Fruit fly (Drosophila melanogaster) whole organism, embryonic: Measurements from ENCODE around the gene CG14803.
A peak's percentile ranks its signal among the peaks of the same experiment; 100 is the strongest.

Experiments
- Ada2b ChIP-seq: fragments of 200-800 bp; sonication (Bioruptor generic); IDR thresholded peaks from 2 replicates; pipeline ENCODE4 v1.3.6; 2022; ENCODE audit warnings: missing biosample characterization, missing genetic modification characterization
- Antp ChIP-seq: fragments of 200-800 bp; sonication (Bioruptor generic); optimal IDR thresholded peaks from 3 replicates; lab custom pipeline; 2016; ENCODE audit warnings: missing biosample characterization, missing genetic modification characterization
- Bteb2 ChIP-seq: fragments of 200-800 bp; sonication (Bioruptor generic); optimal IDR thresholded peaks from 2 replicates; lab custom pipeline; 2016; ENCODE audit warnings: missing biosample characterization, missing genetic modification characterization
- CG10147 ChIP-seq: fragments of 200-800 bp; sonication (Bioruptor generic); optimal IDR thresholded peaks from 2 replicates; lab custom pipeline; 2019; ENCODE audit warnings: missing biosample characterization, mild to moderate bottlenecking, missing genetic modification characterization, moderate library complexity
- CG10979 ChIP-seq: fragments of 200-800 bp; sonication (Bioruptor generic); optimal IDR thresholded peaks from 2 replicates; lab custom pipeline; 2018; ENCODE audit warnings: missing biosample characterization, mild to moderate bottlenecking, missing genetic modification characterization, moderate library complexity
- CG11247 ChIP-seq: fragments of 200-800 bp; sonication (Bioruptor generic); IDR thresholded peaks from 2 replicates; pipeline ENCODE4 v1.3.6; 2022; ENCODE audit warnings: missing biosample characterization, missing genetic modification characterization
- CG12744 ChIP-seq: fragments of 200-800 bp; sonication (Bioruptor generic); optimal IDR thresholded peaks from 2 replicates; lab custom pipeline; 2016; ENCODE audit warnings: missing biosample characterization, missing genetic modification characterization
- CG15514 ChIP-seq: fragments of 200-800 bp; sonication (Bioruptor generic); optimal IDR thresholded peaks from 3 replicates; lab custom pipeline; 2017; ENCODE audit warnings: missing biosample characterization, missing genetic modification characterization, mild to moderate bottlenecking, moderate library complexity, missing genetic modification reagents
- CG17912 ChIP-seq: fragments of 200-800 bp; sonication (Bioruptor generic); optimal IDR thresholded peaks from 2 replicates; lab custom pipeline; 2018; ENCODE audit warnings: missing biosample characterization, mild to moderate bottlenecking, missing genetic modification characterization
- CG18476 ChIP-seq: fragments of 200-800 bp; sonication (Bioruptor generic); optimal IDR thresholded peaks from 2 replicates; lab custom pipeline; 2016; ENCODE audit warnings: missing biosample characterization, mild to moderate bottlenecking, missing genetic modification characterization
- CG30020 ChIP-seq: fragments of 200-800 bp; optimal IDR thresholded peaks from 2 replicates; lab custom pipeline; 2019; ENCODE audit warnings: missing biosample characterization, mild to moderate bottlenecking, missing genetic modification characterization, moderate library complexity
- CG3995 ChIP-seq: fragments of 200-800 bp; sonication (Bioruptor generic); optimal IDR thresholded peaks from 3 replicates; lab custom pipeline; 2016; ENCODE audit warnings: missing biosample characterization, missing genetic modification characterization
- CG4328 ChIP-seq: fragments of 200-800 bp; sonication (Bioruptor generic); optimal IDR thresholded peaks from 3 replicates; lab custom pipeline; 2017; ENCODE audit warnings: missing biosample characterization, missing genetic modification reagents, missing genetic modification characterization
- CG4424 ChIP-seq: fragments of 200-800 bp; sonication (Bioruptor generic); optimal IDR thresholded peaks from 3 replicates; lab custom pipeline; 2016; ENCODE audit warnings: missing biosample characterization, missing genetic modification characterization
- CG5245 ChIP-seq: fragments of 200-800 bp; sonication (Bioruptor generic); optimal IDR thresholded peaks from 3 replicates; lab custom pipeline; 2016; ENCODE audit warnings: missing biosample characterization, missing genetic modification characterization
- CG6254 ChIP-seq: fragments of 200-800 bp; sonication (Bioruptor generic); optimal IDR thresholded peaks from 3 replicates; lab custom pipeline; 2017; ENCODE audit warnings: mild to moderate bottlenecking, missing biosample characterization, missing genetic modification reagents, missing genetic modification characterization
- CG9215 ChIP-seq: fragments of 200-800 bp; sonication (Bioruptor generic); IDR thresholded peaks from 2 replicates; pipeline ENCODE4 v1.3.6; 2022; ENCODE audit warnings: missing biosample characterization, missing genetic modification characterization
- CG9817 ChIP-seq: fragments of 200-800 bp; sonication (Bioruptor generic); optimal IDR thresholded peaks from 2 replicates; lab custom pipeline; 2018; ENCODE audit warnings: missing biosample characterization, mild to moderate bottlenecking, missing genetic modification characterization, moderate library complexity
- CG9876 ChIP-seq: fragments of 200-800 bp; sonication (Bioruptor generic); optimal IDR thresholded peaks from 2 replicates; lab custom pipeline; 2016; ENCODE audit warnings: missing biosample characterization, missing genetic modification characterization
- Dad ChIP-seq: fragments of 200-800 bp; sonication (Bioruptor generic); optimal IDR thresholded peaks from 3 replicates; lab custom pipeline; 2016; ENCODE audit warnings: missing biosample characterization, missing genetic modification characterization
- E2f1 ChIP-seq: fragments of 200-800 bp; sonication (Bioruptor generic); IDR thresholded peaks from 2 replicates; pipeline ENCODE4 v1.3.6; 2022; ENCODE audit warnings: missing biosample characterization, missing genetic modification characterization
- ERR ChIP-seq: fragments of 200-800 bp; sonication (Bioruptor generic); optimal IDR thresholded peaks from 2 replicates; lab custom pipeline; 2016; ENCODE audit warnings: missing biosample characterization, missing genetic modification characterization
- Fer2 ChIP-seq: fragments of 200-800 bp; sonication (Bioruptor generic); optimal IDR thresholded peaks from 2 replicates; lab custom pipeline; 2018; ENCODE audit warnings: missing biosample characterization, mild to moderate bottlenecking, missing genetic modification characterization, moderate library complexity
- HLHmδ ChIP-seq: fragments of 200-800 bp; sonication (Bioruptor generic); optimal IDR thresholded peaks from 2 replicates; lab custom pipeline; 2018; ENCODE audit warnings: missing biosample characterization, mild to moderate bottlenecking, missing genetic modification characterization, moderate library complexity
- Jarid2 ChIP-seq: fragments of 200-800 bp; sonication (Bioruptor generic); optimal IDR thresholded peaks from 3 replicates; lab custom pipeline; 2017; ENCODE audit warnings: mild to moderate bottlenecking, missing biosample characterization, missing genetic modification reagents, missing genetic modification characterization
- Kr ChIP-seq: fragments of 200-800 bp; sonication (Bioruptor generic); optimal IDR thresholded peaks from 2 replicates; lab custom pipeline; 2017; ENCODE audit warnings: missing biosample characterization, mild to moderate bottlenecking, missing genetic modification characterization
- PHDP ChIP-seq: fragments of 200-800 bp; sonication (Bioruptor generic); optimal IDR thresholded peaks from 3 replicates; lab custom pipeline; 2018; ENCODE audit warnings: missing biosample characterization, mild to moderate bottlenecking, missing genetic modification characterization, moderate library complexity
- Sox102F ChIP-seq: fragments of 200-800 bp; sonication (Bioruptor generic); optimal IDR thresholded peaks from 2 replicates; lab custom pipeline; 2018; ENCODE audit warnings: missing biosample characterization, mild to moderate bottlenecking, missing genetic modification characterization, moderate library complexity
- Spps ChIP-seq: fragments of 200-800 bp; sonication (Bioruptor generic); optimal IDR thresholded peaks from 2 replicates; lab custom pipeline; 2018; ENCODE audit warnings: missing biosample characterization, mild to moderate bottlenecking, missing genetic modification characterization
- Ssrp ChIP-seq: fragments of 200-800 bp; sonication (Bioruptor generic); optimal IDR thresholded peaks from 2 replicates; lab custom pipeline; 2018; ENCODE audit warnings: missing biosample characterization, mild to moderate bottlenecking, missing genetic modification characterization, moderate library complexity
- Xbp1 ChIP-seq: fragments of 200-800 bp; sonication (Bioruptor generic); optimal IDR thresholded peaks from 3 replicates; lab custom pipeline; 2016; ENCODE audit warnings: missing biosample characterization, mild to moderate bottlenecking, missing genetic modification characterization
- ara ChIP-seq: fragments of 200-800 bp; sonication (Bioruptor generic); IDR thresholded peaks from 2 replicates; pipeline ENCODE4 v1.3.6; 2022; ENCODE audit warnings: missing biosample characterization, missing genetic modification characterization
- btn ChIP-seq: fragments of 200-800 bp; sonication (Bioruptor generic); optimal IDR thresholded peaks from 2 replicates; lab custom pipeline; 2016; ENCODE audit warnings: missing biosample characterization, missing genetic modification characterization
- cad ChIP-seq: fragments of >200 bp; optimal IDR thresholded peaks from 2 replicates; lab custom pipeline; 2017; ENCODE audit warnings: missing biosample characterization, missing genetic modification characterization
- cato ChIP-seq: fragments of 200-800 bp; sonication (Bioruptor generic); optimal IDR thresholded peaks from 2 replicates; lab custom pipeline; 2016; ENCODE audit warnings: missing biosample characterization, missing genetic modification characterization, borderline replicate concordance
- da ChIP-seq: fragments of 200-800 bp; sonication (Bioruptor generic); optimal IDR thresholded peaks from 2 replicates; lab custom pipeline; 2016; ENCODE audit warnings: missing biosample characterization, missing genetic modification characterization
- gem ChIP-seq: fragments of 200-800 bp; sonication (Bioruptor generic); optimal IDR thresholded peaks from 2 replicates; lab custom pipeline; 2019; ENCODE audit warnings: missing biosample characterization, mild to moderate bottlenecking, missing genetic modification characterization, moderate library complexity
- gsb ChIP-seq: fragments of 200-800 bp; sonication (Bioruptor generic); IDR thresholded peaks from 2 replicates; pipeline ENCODE4 v1.3.6; 2022; ENCODE audit warnings: missing biosample characterization, missing genetic modification characterization
- ham ChIP-seq: fragments of 200-800 bp; sonication (Bioruptor generic); IDR thresholded peaks from 2 replicates; pipeline ENCODE4 v1.3.6; 2022; ENCODE audit warnings: missing biosample characterization, missing genetic modification characterization
- hb ChIP-seq: fragments of 200-800 bp; sonication (Bioruptor generic); IDR thresholded peaks from 3 replicates; pipeline ENCODE4 v1.3.6; 2022; ENCODE audit warnings: missing biosample characterization, missing genetic modification characterization; ENCODE audit not compliant: partially characterized antibody
- jumu ChIP-seq: fragments of 200-800 bp; sonication (Bioruptor generic); optimal IDR thresholded peaks from 3 replicates; lab custom pipeline; 2016; ENCODE audit warnings: missing biosample characterization, missing genetic modification characterization
- kah ChIP-seq: fragments of 200-800 bp; sonication (Bioruptor generic); optimal IDR thresholded peaks from 2 replicates; lab custom pipeline; 2018; ENCODE audit warnings: missing biosample characterization, mild to moderate bottlenecking, missing genetic modification characterization
- lmd ChIP-seq: fragments of 200-800 bp; sonication (Bioruptor generic); IDR thresholded peaks from 2 replicates; pipeline ENCODE4 v1.3.6; 2022; ENCODE audit warnings: missing biosample characterization, missing genetic modification characterization
- mld ChIP-seq: fragments of 200-800 bp; sonication (Bioruptor generic); IDR thresholded peaks from 3 replicates; pipeline ENCODE4 v1.3.6; 2022; ENCODE audit warnings: missing biosample characterization, missing genetic modification characterization; ENCODE audit not compliant: partially characterized antibody
- repo ChIP-seq: fragments of 200-800 bp; sonication (Bioruptor generic); optimal IDR thresholded peaks from 2 replicates; lab custom pipeline; 2016; ENCODE audit warnings: missing biosample characterization, missing genetic modification characterization
- sc ChIP-seq, 3 experiments: fragments of >200 bp in 2 of 3; fragments of 200-800 bp in 1 of 3; sonication (Bioruptor generic) in 1 of 3; optimal IDR thresholded peaks; 2 replicates in 2 of 3; 3 replicates in 1 of 3; lab custom pipeline; 2017; ENCODE audit warnings: mild to moderate bottlenecking in 1 of 3, missing biosample characterization in 1 of 3, missing genetic modification characterization in 1 of 3, missing genetic modification reagents in 1 of 3
- shn ChIP-seq: fragments of 200-800 bp; sonication (Bioruptor generic); optimal IDR thresholded peaks from 3 replicates; lab custom pipeline; 2016; ENCODE audit warnings: missing biosample characterization, missing genetic modification characterization
- sob ChIP-seq: fragments of 200-800 bp; sonication (Bioruptor generic); IDR thresholded peaks from 2 replicates; pipeline ENCODE4 v1.3.6; 2022; ENCODE audit warnings: missing biosample characterization, missing genetic modification characterization
- trem ChIP-seq: fragments of 200-800 bp; optimal IDR thresholded peaks from 3 replicates; lab custom pipeline; 2019; ENCODE audit warnings: missing biosample characterization, mild to moderate bottlenecking, missing genetic modification characterization, moderate library complexity
- wdn ChIP-seq: fragments of 200-800 bp; sonication (Bioruptor generic); IDR thresholded peaks from 2 replicates; pipeline ENCODE4 v1.3.6; 2022; ENCODE audit warnings: missing biosample characterization, missing genetic modification characterization

Gene CG14803

DNA sequence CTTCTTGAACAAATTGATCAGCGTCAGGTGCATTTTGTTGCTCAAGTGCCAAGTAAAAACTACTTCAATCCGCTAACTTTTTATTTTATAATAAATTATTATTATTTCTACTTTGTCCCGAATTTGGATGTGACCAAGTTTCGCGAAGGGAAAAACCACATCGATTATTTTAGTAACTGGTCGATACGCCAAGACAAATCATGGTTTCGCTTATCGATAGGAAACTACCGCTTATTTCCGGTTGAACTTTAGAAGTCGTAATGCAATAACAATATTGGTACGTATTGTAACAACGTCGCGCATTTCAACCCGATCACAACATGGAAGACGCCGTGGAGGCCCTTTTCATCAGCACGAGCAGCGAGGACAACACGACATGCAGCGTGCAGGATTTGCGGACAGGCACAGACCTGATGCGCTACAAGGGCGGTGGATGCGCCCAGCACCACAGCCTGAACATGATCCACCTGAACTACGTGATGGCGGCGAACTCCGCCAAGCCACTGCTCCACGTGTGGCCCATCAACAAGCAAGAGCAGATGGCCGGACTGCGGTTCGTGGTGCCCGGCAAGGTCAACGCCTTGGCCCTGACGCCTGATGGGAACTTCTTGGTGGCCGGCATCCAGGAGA is 8.6 kb downstream of the CG14803 start, which contains the start of the genes CG14817 and CG14805 (continued):
- TF ChIP-seq CG10979 (tag; lab: Kevin White, UChicago) (peak; percentile 63), CG4424 (GFP tag; lab: Kevin White, UChicago) (no peak), E2f1 (GFP tag; lab: Robert Waterston, UW) (no peak), CG18476 (GFP tag; lab: Kevin White, UChicago) (no peak), kah (peak; percentile 74), Xbp1 (peak; percentile 34), Sox102F (GFP tag; lab: Kevin White, UChicago) (no peak), HLHmδ (GFP tag; lab: Kevin White, UChicago) (peak; percentile 81), cad (GFP tag; lab: Kevin White, UChicago) (no peak), gem (tag; lab: Kevin White, UChicago) (no peak), CG4328 (GFP tag; lab: Kevin White, UChicago) (peak; percentile 88), CG11247 (no peak), repo (GFP tag; lab: Kevin White, UChicago) (peak; percentile 11), Spps (tag; lab: Kevin White, UChicago) (peak; percentile 56), sob (GFP tag; lab: Robert Waterston, UW) (peak; percentile 64), jumu (GFP tag; lab: Kevin White, UChicago) (no peak), CG9817 (tag; lab: Kevin White, UChicago) (peak; percentile 54), ERR (GFP tag; lab: Kevin White, UChicago) (no peak), cato (no peak), shn (GFP tag; lab: Kevin White, UChicago) (no peak), CG9215 (GFP tag; lab: Robert Waterston, UW) (no peak), Ssrp (no peak), CG17912 (GFP tag; lab: Kevin White, UChicago) (peak; percentile 84), CG15514 (peak; percentile 90), Kr (no peak), Bteb2 (GFP tag; lab: Kevin White, UChicago) (peak; percentile 16), CG9876 (no peak), da (no peak), Antp (GFP tag; lab: Kevin White, UChicago) (no peak), sc (optimal IDR thresholded peaks at IDR 0.05; lab: Kevin White, UChicago) (no peak), sc (GFP tag; optimal IDR thresholded peaks at IDR 0.05; lab: Kevin White, UChicago) (no peak), ara (GFP tag; lab: Robert Waterston, UW) (0 out of 2 replicates have a peak, but pooled peaks have one; percentile 11), Fer2 (tag; lab: Kevin White, UChicago) (peak; percentile 66), mld (GFP tag; lab: Robert Waterston, UW) (no peak), PHDP (tag; lab: Kevin White, UChicago) (peak; percentile 81), Ada2b (peak; percentile 24; the same call in 1 of the 2 replicates), hb (GFP tag; lab: Robert Waterston, UW) (no peak), Dad (GFP tag; lab: Kevin White, UChicago) (peak; percentile 7), CG3995 (GFP tag; lab: Kevin White, UChicago) (peak; percentile 54), wdn (GFP tag; lab: Robert Waterston, UW) (no peak), btn (GFP tag; lab: Kevin White, UChicago) (no peak), CG12744 (GFP tag; lab: Kevin White, UChicago) (peak; percentile 19), Jarid2 (GFP tag; lab: Kevin White, UChicago) (no peak), ham (no peak), CG30020 (tag; lab: Kevin White, UChicago) (peak; percentile 40), CG10147 (peak; percentile 76), lmd (GFP tag; lab: Robert Waterston, UW) (peak; percentile 17; the same call in 1 of the 2 replicates), trem (peak; percentile 88), gsb (GFP tag; lab: Robert Waterston, UW) (no peak), CG6254 (GFP tag; lab: Kevin White, UChicago) (no peak), CG5245 (no peak)
